Fruit fly (Drosophila melanogaster): ENCODE results near the gene CG31663.

Gene CG31663

DNA sequence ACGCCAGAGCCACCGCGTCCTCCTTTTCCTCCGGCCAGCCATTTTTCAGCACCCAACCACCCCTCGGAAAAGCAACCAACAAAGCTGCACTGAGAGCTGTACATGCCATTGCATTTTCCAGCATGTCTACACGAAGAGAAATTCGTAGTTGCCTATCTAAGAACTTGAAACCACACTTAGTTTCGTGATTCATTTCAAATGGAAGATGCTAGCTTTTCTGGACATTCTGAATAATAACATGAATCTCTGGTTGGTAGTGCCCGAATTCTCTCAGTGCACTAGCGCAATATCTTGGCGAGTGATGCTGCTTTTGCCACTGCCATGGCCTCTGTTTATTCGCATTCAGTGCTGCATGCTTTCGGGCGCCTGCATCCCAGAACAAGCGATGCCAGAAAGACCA, 19.3 kb downstream of the CG31663 start:
- no peak for TF ChIP-seq Pif1A (GFP tag; optimal IDR thresholded peaks at IDR 0.05)
- TF ChIP-seq CG12605 (GFP tag; IDR thresholded peaks at IDR 0.05): no peak
- peak; percentile 36 for TF ChIP-seq CG8159 (tag; optimal IDR thresholded peaks at IDR 0.05)
- TF ChIP-seq CG14655 (GFP tag; optimal IDR thresholded peaks at IDR 0.05): peak; percentile 14
- TF ChIP-seq rn (GFP tag; IDR thresholded peaks at IDR 0.05): no peak
- TF ChIP-seq fd96Ca (GFP tag; IDR thresholded peaks at IDR 0.05): no peak
- no peak for TF ChIP-seq Pif1B (GFP tag; optimal IDR thresholded peaks at IDR 0.05)
- no peak for TF ChIP-seq D1 (tag; optimal IDR thresholded peaks at IDR 0.05)
- TF ChIP-seq Ets98B (GFP tag; IDR thresholded peaks at IDR 0.05): no peak
- TF ChIP-seq CG10348 (GFP tag; IDR thresholded peaks at IDR 0.05): no peak
- peak; percentile 30 for TF ChIP-seq CG15710 (tag; optimal IDR thresholded peaks at IDR 0.05)
- no peak for TF ChIP-seq CG13204 (GFP tag; optimal IDR thresholded peaks at IDR 0.05)
- no peak for TF ChIP-seq CG32121 (GFP tag; IDR thresholded peaks at IDR 0.05)
- no peak for TF ChIP-seq gl (tag; optimal IDR thresholded peaks at IDR 0.05)
- no peak for TF ChIP-seq Snoo (tag; optimal IDR thresholded peaks at IDR 0.05)
- peak; percentile 14 for TF ChIP-seq CG8301 (tag; optimal IDR thresholded peaks at IDR 0.05)
- TF ChIP-seq CG9948 (tag; optimal IDR thresholded peaks at IDR 0.05): no peak
- 0 out of 3 replicates have a peak, but pooled peaks have one; percentile 38 for TF ChIP-seq CG4496 (GFP tag; IDR thresholded peaks at IDR 0.05)
- peak; percentile 20 for TF ChIP-seq CG34367 (tag; optimal IDR thresholded peaks at IDR 0.05)
- TF ChIP-seq CG17806 (tag; optimal IDR thresholded peaks at IDR 0.05): no peak
- TF ChIP-seq EcR (GFP tag; optimal IDR thresholded peaks at IDR 0.05): no peak

DNA sequence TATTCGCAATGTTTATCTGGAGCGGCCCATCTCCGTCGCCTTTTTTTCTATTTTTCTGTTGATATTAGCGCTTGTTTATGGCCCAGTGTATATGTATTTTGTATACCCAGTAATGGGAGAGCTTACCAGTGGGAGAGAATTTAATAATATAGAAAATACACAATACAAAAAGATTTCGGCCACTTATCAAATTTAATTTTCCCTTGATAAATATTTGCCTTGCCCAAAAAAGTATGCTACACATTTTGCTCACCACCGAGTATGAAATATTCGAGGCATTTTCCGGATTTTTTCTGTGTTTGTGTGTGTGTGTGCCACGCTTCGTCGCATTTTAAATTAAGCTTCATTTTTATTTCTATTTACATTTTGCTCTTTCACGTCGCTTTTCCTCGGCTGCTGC, 42.3 kb downstream of the CG31663 start:
- TF ChIP-seq CG8159 (tag; optimal IDR thresholded peaks at IDR 0.05) (no peak), CG32121 (GFP tag; IDR thresholded peaks at IDR 0.05) (no peak), CG14655 (GFP tag; optimal IDR thresholded peaks at IDR 0.05) (no peak), CG10348 (GFP tag; IDR thresholded peaks at IDR 0.05) (no peak), Pif1B (GFP tag; optimal IDR thresholded peaks at IDR 0.05) (no peak), Snoo (tag; optimal IDR thresholded peaks at IDR 0.05) (no peak), CG4496 (GFP tag; IDR thresholded peaks at IDR 0.05) (no peak), CG17806 (tag; optimal IDR thresholded peaks at IDR 0.05) (no peak), CG12605 (GFP tag; IDR thresholded peaks at IDR 0.05) (no peak), gl (tag; optimal IDR thresholded peaks at IDR 0.05) (no peak), D1 (tag; optimal IDR thresholded peaks at IDR 0.05) (no peak), CG8301 (tag; optimal IDR thresholded peaks at IDR 0.05) (no peak), CG9948 (tag; optimal IDR thresholded peaks at IDR 0.05) (no peak), CG13204 (GFP tag; optimal IDR thresholded peaks at IDR 0.05) (no peak), rn (GFP tag; IDR thresholded peaks at IDR 0.05) (no peak), CG15710 (tag; optimal IDR thresholded peaks at IDR 0.05) (no peak), EcR (GFP tag; optimal IDR thresholded peaks at IDR 0.05) (no peak), fd96Ca (GFP tag; IDR thresholded peaks at IDR 0.05) (no peak), Pif1A (GFP tag; optimal IDR thresholded peaks at IDR 0.05) (no peak)

- TF ChIP-seq CG4496 (GFP tag; IDR thresholded peaks at IDR 0.05) (no peak), gl (tag; optimal IDR thresholded peaks at IDR 0.05) (no peak), CG9948 (tag; optimal IDR thresholded peaks at IDR 0.05) (no peak), CG32121 (GFP tag; IDR thresholded peaks at IDR 0.05) (no peak), CG13204 (GFP tag; optimal IDR thresholded peaks at IDR 0.05) (no peak), Pif1B (GFP tag; optimal IDR thresholded peaks at IDR 0.05) (no peak), CG15710 (tag; optimal IDR thresholded peaks at IDR 0.05) (peak; percentile 7), fd96Ca (GFP tag; IDR thresholded peaks at IDR 0.05) (peak; percentile 14; the same call in 1 of the 3 replicates), D1 (tag; optimal IDR thresholded peaks at IDR 0.05) (no peak), EcR (GFP tag; optimal IDR thresholded peaks at IDR 0.05) (no peak), CG8159 (tag; optimal IDR thresholded peaks at IDR 0.05) (peak; percentile 15), CG34367 (tag; optimal IDR thresholded peaks at IDR 0.05) (no peak), Ets98B (GFP tag; IDR thresholded peaks at IDR 0.05) (peak; percentile 25; the same call in 1 of the 2 replicates), CG8301 (tag; optimal IDR thresholded peaks at IDR 0.05) (peak; percentile 4), CG17806 (tag; optimal IDR thresholded peaks at IDR 0.05) (no peak), Snoo (tag; optimal IDR thresholded peaks at IDR 0.05) (no peak), Pif1A (GFP tag; optimal IDR thresholded peaks at IDR 0.05) (no peak), CG10348 (GFP tag; IDR thresholded peaks at IDR 0.05) (no peak), rn (GFP tag; IDR thresholded peaks at IDR 0.05) (no peak), CG12605 (GFP tag; IDR thresholded peaks at IDR 0.05) (no peak), CG14655 (GFP tag; optimal IDR thresholded peaks at IDR 0.05) (peak; percentile 29)
These were observed 43.4 kb downstream of the CG31663 start for dm6 chr2L:1837717-1838368.

- TF ChIP-seq CG14655 (GFP tag; optimal IDR thresholded peaks at IDR 0.05) (no peak), CG4496 (GFP tag; IDR thresholded peaks at IDR 0.05) (no peak), CG8159 (tag; optimal IDR thresholded peaks at IDR 0.05) (no peak), CG12605 (GFP tag; IDR thresholded peaks at IDR 0.05) (peak; percentile 37; the same call in 1 of the 2 replicates), rn (GFP tag; IDR thresholded peaks at IDR 0.05) (no peak)
These were observed 45.0 kb downstream of the CG31663 start, which contains the start of gene wry for dm6 chr2L:1836238-1836637. TSS of gene wry (plus strand) at chr2L:1836538.

DNA sequence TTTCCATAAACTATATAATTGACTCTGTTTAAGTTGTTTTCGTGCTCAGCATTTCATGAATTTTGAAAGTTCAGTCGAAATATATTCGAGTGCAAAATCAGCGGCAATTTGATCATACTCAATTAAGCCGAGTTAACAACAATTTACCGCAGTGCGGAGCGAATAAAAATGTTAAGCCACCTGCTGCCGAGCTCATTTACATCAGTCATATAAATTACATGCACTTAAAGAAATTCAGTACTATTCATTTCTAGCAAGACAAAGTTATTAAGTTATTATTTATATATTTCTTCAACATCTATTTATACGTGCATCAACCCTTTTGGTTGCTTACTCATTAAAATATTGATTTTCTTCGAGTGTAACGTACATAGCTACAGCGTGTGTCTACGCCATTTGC, 48.8 kb downstream of the CG31663 start, which contains the start of gene c-cup:
Gene c-cup, minus strand, starts transcription at position 101 of the 400 bp plus-strand sequence.
- TF ChIP-seq Pif1A (GFP tag; optimal IDR thresholded peaks at IDR 0.05) (no peak), gl (tag; optimal IDR thresholded peaks at IDR 0.05) (no peak), rn (GFP tag; IDR thresholded peaks at IDR 0.05) (no peak), CG14655 (GFP tag; optimal IDR thresholded peaks at IDR 0.05) (no peak), D1 (tag; optimal IDR thresholded peaks at IDR 0.05) (no peak), Ets98B (GFP tag; IDR thresholded peaks at IDR 0.05) (no peak), CG15710 (tag; optimal IDR thresholded peaks at IDR 0.05) (no peak), CG12605 (GFP tag; IDR thresholded peaks at IDR 0.05) (no peak), Snoo (tag; optimal IDR thresholded peaks at IDR 0.05) (no peak), Pif1B (GFP tag; optimal IDR thresholded peaks at IDR 0.05) (no peak), CG4496 (GFP tag; IDR thresholded peaks at IDR 0.05) (no peak), CG32121 (GFP tag; IDR thresholded peaks at IDR 0.05) (no peak), CG8159 (tag; optimal IDR thresholded peaks at IDR 0.05) (no peak), CG10348 (GFP tag; IDR thresholded peaks at IDR 0.05) (no peak), fd96Ca (GFP tag; IDR thresholded peaks at IDR 0.05) (no peak), CG34367 (tag; optimal IDR thresholded peaks at IDR 0.05) (no peak), CG9948 (tag; optimal IDR thresholded peaks at IDR 0.05) (no peak), EcR (GFP tag; optimal IDR thresholded peaks at IDR 0.05) (no peak)

Measured in whole organism, pupa.